Worm (Caenorhabditis elegans): ENCODE measurements around the gene W01B6.8.
A peak's percentile ranks its signal among the peaks of the same experiment; 100 is the strongest.

The W01B6.8 gene

DNA sequence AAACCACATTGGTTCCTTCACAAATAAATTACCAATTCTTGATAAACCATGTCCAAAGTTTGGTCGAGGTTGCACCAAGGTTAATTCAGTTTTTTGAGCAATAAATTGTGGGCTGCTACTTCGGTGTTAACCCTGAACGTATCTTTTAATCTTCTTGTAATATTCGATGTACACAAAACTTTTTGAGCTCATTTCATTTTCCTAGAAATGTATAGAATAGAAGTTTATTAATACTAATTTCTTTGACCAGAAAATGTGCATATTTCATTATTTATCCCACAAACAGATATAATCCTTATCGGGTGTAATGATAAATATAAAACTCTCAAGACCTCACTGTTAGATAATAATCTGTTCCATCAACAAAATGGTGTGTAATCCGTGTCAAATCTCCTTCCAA is 20.2 kb downstream of the W01B6.8 start:
- no peak for TF ChIP-seq bed-3 (GFP tag; optimal IDR thresholded peaks at IDR 0.05)
- TF ChIP-seq ceh-43 (GFP tag; optimal IDR thresholded peaks at IDR 0.05), result no peak
- no peak for TF ChIP-seq ceh-83 (GFP tag; optimal IDR thresholded peaks at IDR 0.05)
- TF ChIP-seq snpc-4 (tag; optimal IDR thresholded peaks at IDR 0.05), result no peak
- no peak for TF ChIP-seq hlh-1 (tag; optimal IDR thresholded peaks at IDR 0.05)
- TF ChIP-seq ham-2 (GFP tag; optimal IDR thresholded peaks at IDR 0.05), result no peak
- no peak for TF ChIP-seq tbx-8 (GFP tag; optimal IDR thresholded peaks at IDR 0.05)
- no peak for TF ChIP-seq nhr-237 (tag; optimal IDR thresholded peaks at IDR 0.05)
- no peak for TF ChIP-seq nhr-28 (tag; optimal IDR thresholded peaks at IDR 0.05)
- no peak for TF ChIP-seq sem-2 (GFP tag; optimal IDR thresholded peaks at IDR 0.05)
- no peak for TF ChIP-seq ceh-39 (tag; optimal IDR thresholded peaks at IDR 0.05)
- no peak for TF ChIP-seq unc-39 (tag; optimal IDR thresholded peaks at IDR 0.05)
- no peak for TF ChIP-seq M03D4.4 (tag; optimal IDR thresholded peaks at IDR 0.05)
- no peak for TF ChIP-seq unc-120 (tag; optimal IDR thresholded peaks at IDR 0.05; ENCODE audit: poor library complexity, severe bottlenecking)
- no peak for TF ChIP-seq lin-13 (tag; optimal IDR thresholded peaks at IDR 0.05)

DNA sequence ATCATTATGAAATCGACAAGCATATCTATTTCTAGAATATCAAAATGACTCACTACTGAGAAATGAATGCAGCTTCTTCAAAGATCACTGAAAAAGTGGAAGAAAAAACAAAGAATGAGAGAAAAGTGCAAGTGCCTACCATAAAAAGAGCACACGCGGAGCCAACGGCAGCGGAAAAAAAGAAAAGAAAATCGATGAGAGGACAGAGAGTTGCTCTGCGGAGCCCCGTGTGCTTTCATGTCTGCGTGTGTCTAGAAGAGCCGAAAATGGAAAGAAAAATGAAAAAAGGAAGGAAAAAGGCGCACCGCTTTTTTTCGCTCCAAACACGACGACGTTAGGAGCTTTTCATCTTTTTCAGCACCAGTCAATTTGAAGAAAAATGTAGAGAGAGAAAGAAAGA is 21.4 kb downstream of the W01B6.8 start, which contains the start of gene ipla-7:
Gene ipla-7 (minus strand): TSS at position 122 of the 400 bp plus-strand sequence.
- no peak for TF ChIP-seq blmp-1 (tag; optimal IDR thresholded peaks at IDR 0.05)
- peak; percentile 22 for TF ChIP-seq ces-1 (GFP tag; optimal IDR thresholded peaks at IDR 0.05)
- TF ChIP-seq cnd-1 (tag; optimal IDR thresholded peaks at IDR 0.05), result no peak

DNA sequence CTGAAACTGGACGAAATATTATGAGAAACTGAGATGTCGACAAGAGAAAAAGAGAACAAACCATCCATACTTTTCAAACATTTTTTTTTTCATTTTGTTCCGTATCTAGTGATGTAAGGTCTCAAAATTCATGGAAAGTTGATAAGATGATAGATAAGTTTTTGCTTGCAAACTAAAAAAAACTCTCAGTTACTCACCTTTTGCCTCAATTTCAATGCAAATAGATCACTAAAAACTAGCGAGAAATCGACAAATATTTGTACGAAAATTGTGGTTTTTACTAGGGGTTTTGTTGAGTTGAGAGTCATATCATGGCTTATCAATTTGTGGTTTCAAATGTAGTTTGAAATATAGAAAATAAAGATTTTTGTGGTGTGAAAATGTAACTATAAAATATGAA is 23.4 kb downstream of the W01B6.8 start:
- TF ChIP-seq elt-1 (tag; optimal IDR thresholded peaks at IDR 0.05; ENCODE audit: borderline replicate concordance, insufficient read depth) (no peak), mab-5 (tag; optimal IDR thresholded peaks at IDR 0.05) (no peak), hlh-1 (tag; optimal IDR thresholded peaks at IDR 0.05) (no peak), zip-8 (tag; optimal IDR thresholded peaks at IDR 0.05) (no peak), ces-1 (GFP tag; optimal IDR thresholded peaks at IDR 0.05) (no peak), nhr-237 (tag; optimal IDR thresholded peaks at IDR 0.05) (no peak), mep-1 (tag; optimal IDR thresholded peaks at IDR 0.05) (no peak), lin-32 (GFP tag; optimal IDR thresholded peaks at IDR 0.05) (no peak)

DNA sequence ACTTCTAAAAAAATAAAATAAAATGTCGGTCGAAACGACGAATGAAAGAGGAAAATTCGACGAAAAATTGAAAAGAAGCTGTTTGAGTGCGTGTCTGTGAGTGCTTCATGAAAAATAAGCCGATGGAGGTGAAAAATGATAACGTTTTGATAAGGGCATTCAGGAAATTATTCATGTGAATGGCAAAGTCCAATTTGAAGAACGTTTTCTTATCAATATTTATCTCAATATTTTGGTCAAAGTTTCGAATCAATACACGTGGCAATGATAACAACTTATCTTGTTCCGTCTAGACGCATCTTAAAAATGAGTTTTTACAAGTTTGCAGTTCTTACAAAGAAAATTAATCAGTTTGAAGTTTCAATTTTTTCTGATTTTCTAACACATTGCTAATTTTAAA is 25.0 kb downstream of the W01B6.8 start:
- TF ChIP-seq nhr-2 (tag; optimal IDR thresholded peaks at IDR 0.05) (no peak), blmp-1 (tag; optimal IDR thresholded peaks at IDR 0.05) (no peak), elt-3 (tag; optimal IDR thresholded peaks at IDR 0.05) (no peak), mls-2 (tag; optimal IDR thresholded peaks at IDR 0.05) (no peak), snpc-4 (tag; optimal IDR thresholded peaks at IDR 0.05) (no peak), tbx-8 (GFP tag; optimal IDR thresholded peaks at IDR 0.05) (no peak)

DNA sequence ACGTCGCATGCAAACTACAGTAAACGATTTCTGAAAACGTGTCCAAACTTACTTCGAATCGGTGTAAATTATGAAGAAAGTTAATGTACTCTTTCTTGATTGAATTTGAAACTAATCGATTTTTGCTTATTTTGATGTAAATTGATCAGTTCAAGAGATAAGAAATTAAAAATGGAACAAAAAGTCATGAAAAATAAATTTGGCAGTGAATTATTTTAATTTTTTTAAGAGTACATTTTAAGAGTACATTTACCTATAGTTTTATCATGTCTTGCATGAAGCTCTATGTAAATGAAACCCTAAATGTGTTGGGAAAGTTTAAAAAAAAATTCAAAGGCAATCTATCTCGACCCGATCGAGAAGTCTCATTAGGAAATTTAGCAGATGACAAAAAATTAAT is 28.0 kb downstream of the W01B6.8 start, which contains the start of gene T04B2.7:
Gene T04B2.7 (minus strand): TSS at position 101 of the 400 bp plus-strand sequence.
- TF ChIP-seq unc-120 (tag; optimal IDR thresholded peaks at IDR 0.05; ENCODE audit: poor library complexity, severe bottlenecking), result no peak
- no peak for TF ChIP-seq drap-1 (GFP tag; optimal IDR thresholded peaks at IDR 0.05)
- no peak for TF ChIP-seq mep-1 (tag; optimal IDR thresholded peaks at IDR 0.05)
- TF ChIP-seq zip-8 (tag; optimal IDR thresholded peaks at IDR 0.05), result no peak
- no peak for TF ChIP-seq ham-2 (GFP tag; optimal IDR thresholded peaks at IDR 0.05)
- TF ChIP-seq snpc-4 (tag; optimal IDR thresholded peaks at IDR 0.05), result no peak
- TF ChIP-seq hlh-1 (tag; optimal IDR thresholded peaks at IDR 0.05), result no peak
- no peak for TF ChIP-seq ceh-43 (GFP tag; optimal IDR thresholded peaks at IDR 0.05)

DNA sequence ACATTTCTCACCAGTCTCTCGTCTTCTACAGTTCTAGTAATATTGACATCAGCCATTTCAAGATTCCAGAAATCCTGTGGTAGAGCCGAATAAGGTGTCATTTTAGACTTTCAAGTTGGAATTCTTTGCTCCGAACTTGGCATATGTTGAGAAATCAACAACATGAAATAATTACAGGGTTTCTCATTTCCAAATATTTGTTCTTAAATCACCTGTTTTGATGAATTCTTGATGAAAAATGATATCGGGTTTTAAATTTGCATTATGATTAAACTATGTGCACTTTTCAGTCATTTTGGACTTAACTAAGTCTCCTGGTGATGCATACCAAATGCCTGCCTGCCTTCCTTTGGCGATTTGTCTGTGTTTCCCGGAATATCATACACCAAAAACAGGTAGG is 30.6 kb downstream of the W01B6.8 start, which contains the start of gene srv-12:
Gene srv-12 (minus strand): TSS at position 101 of the 400 bp plus-strand sequence.
- no peak for TF ChIP-seq lsy-2 (tag; optimal IDR thresholded peaks at IDR 0.05)
- TF ChIP-seq unc-120 (tag; optimal IDR thresholded peaks at IDR 0.05; ENCODE audit: poor library complexity, severe bottlenecking), result no peak
- no peak for TF ChIP-seq sptf-1 (tag; optimal IDR thresholded peaks at IDR 0.05)
- no peak for TF ChIP-seq ham-2 (GFP tag; optimal IDR thresholded peaks at IDR 0.05)
- no peak for TF ChIP-seq ceh-39 (tag; optimal IDR thresholded peaks at IDR 0.05)
- TF ChIP-seq bed-3 (GFP tag; optimal IDR thresholded peaks at IDR 0.05), result no peak
- TF ChIP-seq snpc-4 (tag; optimal IDR thresholded peaks at IDR 0.05), result no peak
- TF ChIP-seq unc-39 (tag; optimal IDR thresholded peaks at IDR 0.05), result no peak
- TF ChIP-seq ztf-11 (tag; optimal IDR thresholded peaks at IDR 0.05), result no peak
- TF ChIP-seq mls-2 (tag; optimal IDR thresholded peaks at IDR 0.05), result no peak
- TF ChIP-seq pha-4 (tag; optimal IDR thresholded peaks at IDR 0.05), result no peak
- no peak for TF ChIP-seq nhr-12 (tag; optimal IDR thresholded peaks at IDR 0.05)
- TF ChIP-seq mab-5 (tag; optimal IDR thresholded peaks at IDR 0.05), result no peak
- no peak for TF ChIP-seq elt-3 (tag; optimal IDR thresholded peaks at IDR 0.05)
- TF ChIP-seq ceh-43 (GFP tag; optimal IDR thresholded peaks at IDR 0.05), result no peak
- TF ChIP-seq lin-13 (tag; optimal IDR thresholded peaks at IDR 0.05), result no peak
- TF ChIP-seq lin-32 (GFP tag; optimal IDR thresholded peaks at IDR 0.05), result no peak
- no peak for TF ChIP-seq mep-1 (tag; optimal IDR thresholded peaks at IDR 0.05)
- TF ChIP-seq elt-1 (tag; optimal IDR thresholded peaks at IDR 0.05; ENCODE audit: borderline replicate concordance, insufficient read depth), result no peak
- TF ChIP-seq tbx-8 (GFP tag; optimal IDR thresholded peaks at IDR 0.05), result no peak

Data from whole organism, mixed stage, embryonic.